Worm (Caenorhabditis elegans) whole organism, early embryonic: Measurements from ENCODE around the gene C18F10.7.

Experiments
- B0310.2 ChIP-seq: sonication (generic microtip); optimal IDR thresholded peaks from 2 replicates; lab custom pipeline; 2016; ENCODE audit warnings: mild to moderate bottlenecking, missing genetic modification characterization, missing compliant biosample characterization
- F13C5.2 ChIP-seq: sonication (generic microtip); optimal IDR thresholded peaks from 2 replicates; lab custom pipeline; 2017; ENCODE audit warnings: mild to moderate bottlenecking, missing genetic modification characterization, inconsistent platforms, missing compliant biosample characterization
- aly-1 ChIP-seq: sonication (generic microtip); optimal IDR thresholded peaks from 2 replicates; lab custom pipeline; 2016; ENCODE audit warnings: missing genetic modification characterization, missing compliant biosample characterization
- ama-1 ChIP-seq: fragments of 150-350 bp; optimal IDR thresholded peaks from 2 replicates; lab custom pipeline; 2014
- ceh-13 ChIP-seq: fragments of 200-800 bp; sonication (Bioruptor generic); optimal IDR thresholded peaks from 2 replicates; lab custom pipeline; 2018; ENCODE audit warnings: mild to moderate bottlenecking, missing genetic modification characterization, missing compliant biosample characterization
- ceh-36 ChIP-seq: sonication (generic microtip); optimal IDR thresholded peaks from 2 replicates; lab custom pipeline; 2016; ENCODE audit warnings: missing genetic modification characterization, inconsistent platforms, missing compliant biosample characterization
- ets-7 ChIP-seq: sonication (generic microtip); optimal IDR thresholded peaks from 2 replicates; lab custom pipeline; 2016; ENCODE audit warnings: missing genotype, missing genetic modification characterization, missing compliant biosample characterization
- flt-1 ChIP-seq: fragments of 200-800 bp; sonication (Bioruptor generic); IDR thresholded peaks from 2 replicates; pipeline ENCODE4 v1.3.6; 2022; ENCODE audit warnings: missing genetic modification characterization, missing compliant biosample characterization
- hmg-4 ChIP-seq: fragments of 200-800 bp; sonication (Bioruptor generic); optimal IDR thresholded peaks from 2 replicates; lab custom pipeline; 2018; ENCODE audit warnings: mild to moderate bottlenecking, missing genetic modification characterization, missing compliant biosample characterization
- pes-1 ChIP-seq: fragments of 200-800 bp; sonication (Bioruptor generic); IDR thresholded peaks from 2 replicates; pipeline ENCODE4 v1.3.6; 2022; ENCODE audit warnings: missing genetic modification reagents, missing genetic modification characterization, missing compliant biosample characterization
- tbx-37 ChIP-seq: fragments of 200-800 bp; sonication (Bioruptor generic); conservative IDR thresholded peaks from 2 replicates; pipeline ENCODE4 v1.3.6; 2022; ENCODE audit warnings: missing genetic modification reagents, missing genetic modification characterization, missing compliant biosample characterization
- tra-4 ChIP-seq: sonication (generic microtip); optimal IDR thresholded peaks from 2 replicates; lab custom pipeline; 2017; ENCODE audit warnings: missing genetic modification characterization, missing compliant biosample characterization

ce11 chrIII:6290469-6291182 lies 12.5 kb upstream of the C18F10.7 start:
- TF ChIP-seq aly-1 (tag; lab: Kevin White, UChicago) = no peak
- TF ChIP-seq ceh-13 (GFP tag; lab: Kevin White, UChicago) = no peak
- TF ChIP-seq ama-1 (lab: Kevin White, UChicago) = no peak
- TF ChIP-seq tra-4 (tag; lab: Kevin White, UChicago) = no peak
- TF ChIP-seq ets-7 (tag; lab: Kevin White, UChicago) = no peak
- TF ChIP-seq B0310.2 (tag; lab: Kevin White, UChicago) = no peak
- TF ChIP-seq pes-1 (GFP tag; lab: Robert Waterston, UW) = no peak
- no peak for TF ChIP-seq tbx-37 (GFP tag; lab: Robert Waterston, UW)
- TF ChIP-seq F13C5.2 (tag; lab: Kevin White, UChicago) = no peak
- no peak for TF ChIP-seq flt-1
- TF ChIP-seq hmg-4 (GFP tag; lab: Kevin White, UChicago) = no peak
- TF ChIP-seq ceh-36 (tag; lab: Kevin White, UChicago) = no peak
